Worm (Caenorhabditis elegans) whole organism, late embryonic: Measurements from ENCODE around the gene alx-1.

Source experiments
- ama-1 ChIP-seq: fragments of 150-350 bp; optimal IDR thresholded peaks from 2 replicates; lab custom pipeline; 2014
- che-1 ChIP-seq: sonication (generic microtip); optimal IDR thresholded peaks from 2 replicates; lab custom pipeline; 2016; ENCODE audit warnings: mild to moderate bottlenecking, missing genetic modification characterization, missing compliant biosample characterization
- fkh-10 ChIP-seq: fragments of 150-350 bp; optimal IDR thresholded peaks from 2 replicates; lab custom pipeline; 2014; ENCODE audit warnings: missing biosample characterization, missing genetic modification reagents, missing genetic modification characterization
- hlh-8 ChIP-seq: sonication (generic microtip); optimal IDR thresholded peaks from 2 replicates; lab custom pipeline; 2016; ENCODE audit warnings: missing genotype, missing genetic modification characterization, missing compliant biosample characterization
- npax-4 ChIP-seq: sonication (generic microtip); optimal IDR thresholded peaks from 2 replicates; lab custom pipeline; 2016; ENCODE audit warnings: missing genetic modification characterization, missing compliant biosample characterization
- pqm-1 ChIP-seq: sonication (generic microtip); optimal IDR thresholded peaks from 2 replicates; lab custom pipeline; 2016; ENCODE audit warnings: missing genetic modification characterization, missing compliant biosample characterization

ce11 chrIII:9997890-9998289 lies 40.7 kb downstream of the alx-1 start, which contains the start of gene pqn-8:
- TF ChIP-seq che-1 (tag; lab: Kevin White, UChicago) = no peak
- no peak for TF ChIP-seq ama-1
- TF ChIP-seq pqm-1 = no peak
- no peak for TF ChIP-seq npax-4 (tag; lab: Kevin White, UChicago)
- no peak for TF ChIP-seq hlh-8 (tag; lab: Kevin White, UChicago)
- TF ChIP-seq fkh-10 (GFP tag; lab: Kevin White, UChicago) = no peak
